Fruit fly (Drosophila melanogaster) whole organism, prepupa: ENCODE measurements around the gene CG3635.

Experiments used
- Blimp-1 ChIP-seq: fragments of 200-800 bp; sonication (Bioruptor generic); optimal IDR thresholded peaks from 3 replicates; lab custom pipeline; 2017; ENCODE audit warnings: missing biosample characterization, missing genetic modification characterization, mild to moderate bottlenecking, moderate library complexity, missing genetic modification reagents
- CG11294 ChIP-seq: fragments of 200-800 bp; sonication (Bioruptor generic); IDR thresholded peaks from 2 replicates; pipeline ENCODE4 v1.3.6; 2022; ENCODE audit warnings: missing biosample characterization, missing genetic modification characterization
- CG11762 ChIP-seq: fragments of 200-800 bp; sonication (Bioruptor generic); optimal IDR thresholded peaks from 3 replicates; lab custom pipeline; 2016; ENCODE audit warnings: missing biosample characterization, missing genetic modification characterization; ENCODE audit not compliant: insufficient read depth
- CG15336 ChIP-seq: fragments of 200-800 bp; sonication (Bioruptor generic); IDR thresholded peaks from 2 replicates; pipeline ENCODE4 v1.3.6; 2022; ENCODE audit warnings: missing biosample characterization, missing genetic modification characterization
- CG1621 ChIP-seq: fragments of 200-800 bp; sonication (Bioruptor generic); optimal IDR thresholded peaks from 3 replicates; lab custom pipeline; 2018; ENCODE audit warnings: missing biosample characterization, mild to moderate bottlenecking, missing genetic modification characterization
- CG16779 ChIP-seq: fragments of 200-800 bp; sonication (Bioruptor generic); optimal IDR thresholded peaks from 3 replicates; lab custom pipeline; 2017; ENCODE audit warnings: missing biosample characterization, mild to moderate bottlenecking, missing genetic modification characterization
- CG31627 ChIP-seq: fragments of 200-800 bp; sonication (Bioruptor generic); optimal IDR thresholded peaks from 3 replicates; lab custom pipeline; 2016; ENCODE audit warnings: missing biosample characterization, missing genetic modification characterization
- CG6163 ChIP-seq: fragments of 200-800 bp; sonication (Bioruptor generic); IDR thresholded peaks from 3 replicates; pipeline ENCODE4 v1.3.6; 2022; ENCODE audit warnings: missing biosample characterization, missing genetic modification characterization
- CG6792 ChIP-seq: fragments of 200-800 bp; sonication (Bioruptor generic); optimal IDR thresholded peaks from 3 replicates; lab custom pipeline; 2016; ENCODE audit warnings: missing biosample characterization, missing genetic modification characterization
- CG7368 ChIP-seq: fragments of 200-800 bp; sonication (Bioruptor generic); optimal IDR thresholded peaks from 3 replicates; lab custom pipeline; 2016; ENCODE audit warnings: missing biosample characterization, missing genetic modification characterization
- CG8319 ChIP-seq: fragments of 200-800 bp; sonication (Bioruptor generic); optimal IDR thresholded peaks from 3 replicates; lab custom pipeline; 2016; ENCODE audit warnings: missing biosample characterization, missing genetic modification characterization
- CG8632 ChIP-seq: fragments of 200-800 bp; sonication (Bioruptor generic); optimal IDR thresholded peaks from 3 replicates; lab custom pipeline; 2016; ENCODE audit warnings: missing biosample characterization, missing genetic modification characterization
- CG9139 ChIP-seq: fragments of 200-800 bp; sonication (Bioruptor generic); optimal IDR thresholded peaks from 3 replicates; lab custom pipeline; 2017; ENCODE audit warnings: missing biosample characterization, mild to moderate bottlenecking, missing genetic modification characterization
- Eip78C ChIP-seq: fragments of 200-800 bp; sonication (Bioruptor generic); peaks from one replicate; lab custom pipeline; 2016; ENCODE audit warnings: missing biosample characterization, missing genetic modification characterization
- Gug ChIP-seq: fragments of 200-800 bp; sonication (Bioruptor generic); IDR thresholded peaks from 2 replicates; pipeline ENCODE4 v1.3.6; 2022; ENCODE audit warnings: missing biosample characterization, missing genetic modification characterization
- Hr38 ChIP-seq: sonication (Bioruptor generic); optimal IDR thresholded peaks from 2 replicates; lab custom pipeline; 2016; ENCODE audit warnings: missing biosample characterization, missing genetic modification characterization
- Hr39 ChIP-seq: fragments of 200-800 bp; sonication (Bioruptor generic); optimal IDR thresholded peaks from 2 replicates; lab custom pipeline; 2016; ENCODE audit warnings: missing biosample characterization, missing genetic modification characterization
- Met ChIP-seq: fragments of 200-800 bp; sonication (Bioruptor generic); optimal IDR thresholded peaks from 3 replicates; lab custom pipeline; 2016; ENCODE audit warnings: missing biosample characterization, missing genetic modification characterization
- OdsH ChIP-seq: fragments of 200-800 bp; sonication (Bioruptor generic); optimal IDR thresholded peaks from 3 replicates; lab custom pipeline; 2016; ENCODE audit warnings: missing biosample characterization, missing genetic modification characterization
- Sox14 ChIP-seq: fragments of 200-800 bp; sonication (Bioruptor generic); optimal IDR thresholded peaks from 3 replicates; lab custom pipeline; 2016; ENCODE audit warnings: missing biosample characterization, missing genetic modification characterization
- achi ChIP-seq: fragments of 200-800 bp; sonication (Bioruptor generic); optimal IDR thresholded peaks from 3 replicates; lab custom pipeline; 2016; ENCODE audit warnings: missing biosample characterization, missing genetic modification characterization
- acj6 ChIP-seq: fragments of 200-800 bp; sonication (Bioruptor generic); optimal IDR thresholded peaks from 3 replicates; lab custom pipeline; 2016; ENCODE audit warnings: missing biosample characterization, missing genetic modification characterization
- cyc ChIP-seq: fragments of 200-800 bp; sonication (Bioruptor generic); optimal IDR thresholded peaks from 3 replicates; lab custom pipeline; 2016; ENCODE audit warnings: missing biosample characterization, missing genetic modification characterization
- dsx ChIP-seq: fragments of 200-800 bp; optimal IDR thresholded peaks from 3 replicates; lab custom pipeline; 2019; ENCODE audit warnings: missing biosample characterization, mild to moderate bottlenecking, missing genetic modification characterization, moderate library complexity; ENCODE audit not compliant: poor library complexity, severe bottlenecking
- fd59A ChIP-seq: fragments of 200-800 bp; sonication (Bioruptor generic); optimal IDR thresholded peaks from 2 replicates; lab custom pipeline; 2017; ENCODE audit warnings: missing biosample characterization, mild to moderate bottlenecking, missing genetic modification characterization, missing genetic modification reagents
- fkh ChIP-seq: fragments of 200-800 bp; sonication (Bioruptor generic); optimal IDR thresholded peaks from 3 replicates; lab custom pipeline; 2017; ENCODE audit warnings: missing biosample characterization, mild to moderate bottlenecking, missing genetic modification characterization, moderate library complexity
- lz ChIP-seq: fragments of 200-800 bp; sonication (Bioruptor generic); optimal IDR thresholded peaks from 3 replicates; lab custom pipeline; 2016; ENCODE audit warnings: missing biosample characterization, missing genetic modification characterization
- pdm3 ChIP-seq: fragments of 200-800 bp; sonication (Bioruptor generic); optimal IDR thresholded peaks from 3 replicates; lab custom pipeline; 2016; ENCODE audit warnings: missing biosample characterization, missing genetic modification characterization
- salr ChIP-seq, 2 experiments: fragments of 200-800 bp; sonication (Bioruptor generic); optimal IDR thresholded peaks; 3 replicates each; lab custom pipeline; 2016 to 2018; ENCODE audit warnings: missing biosample characterization in 2 of 2, missing genetic modification characterization in 2 of 2, mild to moderate bottlenecking in 1 of 2
- spab ChIP-seq: fragments of 200-800 bp; sonication (Bioruptor generic); optimal IDR thresholded peaks from 2 replicates; lab custom pipeline; 2017; ENCODE audit warnings: missing biosample characterization, mild to moderate bottlenecking, missing genetic modification characterization, missing genetic modification reagents
- ss ChIP-seq, 2 experiments: fragments of 200-800 bp; sonication (Bioruptor generic); optimal IDR thresholded peaks; 2 replicates in 1 of 2; 3 replicates in 1 of 2; lab custom pipeline; 2017 to 2018; ENCODE audit warnings: mild to moderate bottlenecking in 2 of 2, missing biosample characterization in 2 of 2, missing genetic modification characterization in 2 of 2, moderate library complexity in 1 of 2
- svp ChIP-seq: fragments of 200-800 bp; sonication (Bioruptor generic); peaks from one replicate; lab custom pipeline; 2016; ENCODE audit warnings: missing biosample characterization, missing genetic modification characterization
- topi ChIP-seq: fragments of 200-800 bp; sonication (Bioruptor generic); optimal IDR thresholded peaks from 3 replicates; lab custom pipeline; 2016; ENCODE audit warnings: missing biosample characterization, missing genetic modification characterization
- vri ChIP-seq: fragments of 200-800 bp; sonication (Bioruptor generic); optimal IDR thresholded peaks from 3 replicates; lab custom pipeline; 2016; ENCODE audit warnings: missing biosample characterization, mild to moderate bottlenecking, missing genetic modification characterization

The CG3635 gene

dm6 chr2L:22145269-22145917 is 29.8 kb upstream of the CG3635 start:
- TF ChIP-seq Eip78C (GFP tag; lab: Kevin White, UChicago) (peak; percentile 2), CG9139 (GFP tag; lab: Kevin White, UChicago) (peak; percentile 14), fd59A (no peak), CG11294 (GFP tag; lab: Robert Waterston, UW) (no peak), acj6 (GFP tag; lab: Kevin White, UChicago) (no peak), cyc (GFP tag; lab: Kevin White, UChicago) (no peak), svp (GFP tag; lab: Kevin White, UChicago) (peak; percentile 60), Sox14 (GFP tag; lab: Kevin White, UChicago) (peak; percentile 21), CG7368 (GFP tag; lab: Kevin White, UChicago) (no peak), Hr39 (GFP tag; lab: Kevin White, UChicago) (no peak), dsx (peak; percentile 10), pdm3 (GFP tag; lab: Kevin White, UChicago) (no peak), CG16779 (tag; lab: Kevin White, UChicago) (no peak)
- TF ChIP-seq, all 60 proteins: peak for 5

- TF ChIP-seq OdsH (GFP tag; lab: Kevin White, UChicago), result no peak
- peak; percentile 74 for TF ChIP-seq svp (GFP tag; lab: Kevin White, UChicago)
- no peak for TF ChIP-seq Hr38 (GFP tag; lab: Kevin White, UChicago)
- TF ChIP-seq spab (GFP tag; lab: Kevin White, UChicago), result no peak
These were observed 29.0 kb upstream of the CG3635 start for dm6 chr2L:22146247-22146646.

dm6 chr2L:22148713-22149112 is 26.5 kb upstream of the CG3635 start:
- no peak for TF ChIP-seq topi (GFP tag; lab: Kevin White, UChicago)
- no peak for TF ChIP-seq CG11294 (GFP tag; lab: Robert Waterston, UW)
- 0 out of 2 replicates have a peak, but pooled peaks have one; percentile 9 for TF ChIP-seq CG15336 (GFP tag; lab: Robert Waterston, UW)
- no peak for TF ChIP-seq Met (GFP tag; lab: Kevin White, UChicago)
- TF ChIP-seq CG11762 (GFP tag; lab: Kevin White, UChicago), result no peak
- peak; percentile 56 for TF ChIP-seq Eip78C (GFP tag; lab: Kevin White, UChicago)
- TF ChIP-seq vri (GFP tag; lab: Kevin White, UChicago), result peak; percentile 82
- TF ChIP-seq Sox14 (GFP tag; lab: Kevin White, UChicago), result peak; percentile 7
- no peak for TF ChIP-seq CG7368 (GFP tag; lab: Kevin White, UChicago)
- TF ChIP-seq CG16779 (tag; lab: Kevin White, UChicago), result no peak
- no peak for TF ChIP-seq Hr38 (GFP tag; lab: Kevin White, UChicago)
- TF ChIP-seq Gug (GFP tag; lab: Robert Waterston, UW), result no peak
- TF ChIP-seq CG31627 (GFP tag; lab: Kevin White, UChicago), result no peak
- TF ChIP-seq CG6163 (GFP tag; lab: Robert Waterston, UW), result no peak
- TF ChIP-seq fkh (GFP tag; lab: Kevin White, UChicago), result peak; percentile 36
- TF ChIP-seq Blimp-1 (GFP tag; lab: Kevin White, UChicago), result peak; percentile 48
- no peak for TF ChIP-seq fd59A
- TF ChIP-seq, all 60 proteins: peak for 6

- no peak for TF ChIP-seq CG7368 (GFP tag; lab: Kevin White, UChicago)
These were observed 23.9 kb upstream of the CG3635 start, which contains the start of gene dunk for dm6 chr2L:22151323-22151722. TSS of gene dunk (plus strand) at chr2L:22151623.

dm6 chr2L:22153246-22153645 is 22.0 kb upstream of the CG3635 start:
- TF ChIP-seq fkh (GFP tag; lab: Kevin White, UChicago), result no peak
- no peak for TF ChIP-seq achi (GFP tag; lab: Kevin White, UChicago)
- no peak for TF ChIP-seq salr (GFP tag; optimal IDR thresholded peaks at IDR 0.05; lab: Kevin White, UChicago)
- TF ChIP-seq Blimp-1 (GFP tag; lab: Kevin White, UChicago), result no peak
- TF ChIP-seq CG8319 (GFP tag; lab: Kevin White, UChicago), result no peak
- TF ChIP-seq Hr39 (GFP tag; lab: Kevin White, UChicago), result no peak
- TF ChIP-seq CG8632 (GFP tag; lab: Kevin White, UChicago), result no peak
- no peak for TF ChIP-seq CG1621
- no peak for TF ChIP-seq ss (GFP tag; optimal IDR thresholded peaks at IDR 0.05; lab: Kevin White, UChicago)
- TF ChIP-seq CG9139 (GFP tag; lab: Kevin White, UChicago), result no peak
- no peak for TF ChIP-seq lz
- no peak for TF ChIP-seq Eip78C (GFP tag; lab: Kevin White, UChicago)
- TF ChIP-seq pdm3 (GFP tag; lab: Kevin White, UChicago), result no peak
- no peak for TF ChIP-seq topi (GFP tag; lab: Kevin White, UChicago)
- TF ChIP-seq CG16779 (tag; lab: Kevin White, UChicago), result no peak
- no peak for TF ChIP-seq Gug (GFP tag; lab: Robert Waterston, UW)
- TF ChIP-seq CG6792 (GFP tag; lab: Kevin White, UChicago), result no peak
- TF ChIP-seq, all 60 proteins: peak for 0
